Worm (Caenorhabditis elegans) whole organism, L4/young adult: ENCODE data around the gene eral-1.

Experiments used
- dao-5 ChIP-seq: sonication (generic microtip); optimal IDR thresholded peaks from 2 replicates; lab custom pipeline; 2016; ENCODE audit warnings: missing genotype, missing genetic modification characterization, moderate library complexity, missing compliant biosample characterization
- him-1 ChIP-seq: sonication (generic microtip); optimal IDR thresholded peaks from 2 replicates; lab custom pipeline; 2016; ENCODE audit warnings: missing genotype, missing genetic modification reagents, missing genetic modification characterization, missing compliant biosample characterization

DNA sequence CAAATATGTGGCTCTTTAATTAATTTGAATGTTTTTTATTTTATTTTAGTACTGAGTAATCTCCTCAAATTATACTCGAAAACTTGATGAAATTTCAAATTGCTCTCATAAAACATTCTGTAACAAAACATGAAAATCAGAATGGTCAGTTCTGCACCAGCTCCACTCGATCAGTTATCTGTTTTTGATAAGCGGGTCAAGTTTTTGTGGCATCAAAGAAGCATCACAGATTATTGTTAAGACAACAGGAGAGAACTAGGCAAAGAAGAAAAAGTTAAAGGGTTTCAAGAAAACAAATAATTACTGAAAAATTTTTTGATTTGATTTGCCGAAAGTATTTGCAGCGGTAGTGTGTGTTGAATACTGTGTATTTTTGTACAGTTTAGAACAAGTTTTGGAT, 17.6 kb upstream of the eral-1 start:
- TF ChIP-seq dao-5 (tag; lab: Kevin White, UChicago), result no peak
- TF ChIP-seq him-1, result no peak
